Worm (Caenorhabditis elegans) whole organism, L4 larva: ENCODE data around the gene C05D9.9.

Source experiments
- D1046.2 ChIP-seq: fragments of 200-800 bp; sonication (Bioruptor generic); IDR thresholded peaks from 2 replicates; pipeline ENCODE4 v1.3.6; 2022; ENCODE audit warnings: missing genetic modification characterization, missing compliant biosample characterization
- F26F4.8 ChIP-seq: fragments of 200-800 bp; sonication (Bioruptor generic); conservative IDR thresholded peaks from 2 replicates; pipeline ENCODE4 v1.3.6; 2022; ENCODE audit warnings: missing genetic modification characterization, missing compliant biosample characterization
- F37D6.2 ChIP-seq: sonication (generic microtip); optimal IDR thresholded peaks from 2 replicates; lab custom pipeline; 2016; ENCODE audit warnings: mild to moderate bottlenecking, missing genetic modification characterization, missing compliant biosample characterization
- F44E2.7 ChIP-seq: fragments of 200-800 bp; sonication (Bioruptor generic); IDR thresholded peaks from 2 replicates; pipeline ENCODE4 v2.1.2; 2022; ENCODE audit warnings: missing genetic modification characterization, missing compliant biosample characterization
- Y105C5A.15 ChIP-seq: fragments of 200-800 bp; sonication (Bioruptor generic); IDR thresholded peaks from 2 replicates; pipeline ENCODE4 v1.3.6; 2022; ENCODE audit warnings: missing genetic modification characterization, missing compliant biosample characterization
- Y5F2A.4 ChIP-seq: fragments of 200-800 bp; sonication (Bioruptor generic); optimal IDR thresholded peaks from 2 replicates; lab custom pipeline; 2018; ENCODE audit warnings: mild to moderate bottlenecking, missing genetic modification characterization, missing compliant biosample characterization
- ama-1 ChIP-seq: fragments of 150-350 bp; optimal IDR thresholded peaks from 2 replicates; lab custom pipeline; 2014; ENCODE audit warnings: inconsistent platforms, mixed read lengths
- attf-4 ChIP-seq: sonication (generic microtip); optimal IDR thresholded peaks from 3 replicates; lab custom pipeline; 2017; ENCODE audit warnings: missing biosample characterization, missing genetic modification characterization
- ceh-20 ChIP-seq: fragments of 200-800 bp; sonication (Bioruptor generic); IDR thresholded peaks from 2 replicates; pipeline ENCODE4 v1.3.6; 2022; ENCODE audit warnings: missing genetic modification reagents, missing genetic modification characterization, missing compliant biosample characterization
- ces-1 ChIP-seq: fragments of 150-350 bp; sonication (generic microtip); optimal IDR thresholded peaks from 4 replicates; lab custom pipeline; 2014; ENCODE audit warnings: missing biosample characterization, missing genetic modification reagents, missing genetic modification characterization
- ctbp-1 ChIP-seq: fragments of 200-800 bp; sonication (Bioruptor generic); IDR thresholded peaks from 2 replicates; pipeline ENCODE4 v1.3.6; 2022; ENCODE audit warnings: missing genetic modification reagents, missing genetic modification characterization, missing compliant biosample characterization
- daf-12 ChIP-seq: fragments of 150-350 bp; optimal IDR thresholded peaks from 2 replicates; lab custom pipeline; 2014; ENCODE audit warnings: missing biosample characterization, missing genetic modification reagents, missing genetic modification characterization
- daf-16 ChIP-seq, 3 experiments: sonication (generic microtip); optimal IDR thresholded peaks; 2 replicates each; lab custom pipeline; 2016 to 2017; ENCODE audit warnings: missing genetic modification characterization in 3 of 3, missing genetic modification reagents in 3 of 3, mild to moderate bottlenecking in 2 of 3, missing compliant biosample characterization in 2 of 3, missing biosample characterization in 1 of 3, moderate library complexity in 1 of 3
- daf-19 ChIP-seq: fragments of 200-800 bp; sonication (Bioruptor generic); conservative IDR thresholded peaks from 2 replicates; pipeline ENCODE4 v1.3.6; 2022; ENCODE audit warnings: missing genetic modification characterization, missing compliant biosample characterization
- daf-8 ChIP-seq: fragments of 200-800 bp; sonication (Bioruptor generic); IDR thresholded peaks from 2 replicates; pipeline ENCODE4 v1.3.6; 2022; ENCODE audit warnings: missing genetic modification characterization, missing compliant biosample characterization
- dmd-8 ChIP-seq: fragments of 200-800 bp; sonication (Bioruptor generic); IDR thresholded peaks from 2 replicates; pipeline ENCODE4 v1.3.6; 2022; ENCODE audit warnings: missing genetic modification characterization, missing compliant biosample characterization
- dve-1 ChIP-seq: sonication (generic microtip); optimal IDR thresholded peaks from 2 replicates; lab custom pipeline; 2017; ENCODE audit warnings: antibody characterized with exemption, mild to moderate bottlenecking, missing genetic modification characterization, missing compliant biosample characterization; ENCODE audit not compliant: insufficient read depth
- egl-43 ChIP-seq: fragments of 200-800 bp; sonication (Bioruptor generic); IDR thresholded peaks from 2 replicates; pipeline ENCODE4 v1.3.6; 2022; ENCODE audit warnings: missing genetic modification reagents, missing genetic modification characterization, missing compliant biosample characterization
- fkh-10 ChIP-seq: fragments of 150-350 bp; optimal IDR thresholded peaks from 2 replicates; lab custom pipeline; 2014; ENCODE audit warnings: missing biosample characterization, missing genetic modification reagents, missing genetic modification characterization
- fos-1 ChIP-seq: fragments of 150-350 bp; optimal IDR thresholded peaks from 2 replicates; lab custom pipeline; 2014; ENCODE audit warnings: missing biosample characterization, missing genetic modification characterization
- hif-1 ChIP-seq, 2 experiments: sonication (generic microtip); optimal IDR thresholded peaks; 2 replicates each; lab custom pipeline; 2016 to 2017; ENCODE audit warnings: missing compliant biosample characterization in 2 of 2, missing genetic modification characterization in 2 of 2, missing genetic modification reagents in 2 of 2, missing genotype in 2 of 2, mild to moderate bottlenecking in 1 of 2
- hlh-11 ChIP-seq: fragments of 200-800 bp; sonication (Bioruptor generic); optimal IDR thresholded peaks from 2 replicates; lab custom pipeline; 2018; ENCODE audit warnings: mild to moderate bottlenecking, missing genetic modification characterization, missing compliant biosample characterization
- hlh-30 ChIP-seq: sonication (generic microtip); optimal IDR thresholded peaks from 2 replicates; lab custom pipeline; 2017; ENCODE audit warnings: antibody characterized with exemption, mild to moderate bottlenecking, missing genetic modification characterization, missing compliant biosample characterization; ENCODE audit not compliant: insufficient read depth
- jun-1 ChIP-seq: fragments of 150-350 bp; optimal IDR thresholded peaks from 2 replicates; lab custom pipeline; 2014; ENCODE audit warnings: missing biosample characterization, missing genetic modification reagents, missing genetic modification characterization
- lim-7 ChIP-seq: fragments of 200-800 bp; sonication (Bioruptor generic); IDR thresholded peaks from 2 replicates; pipeline ENCODE4 v1.3.6; 2022; ENCODE audit warnings: missing genetic modification characterization, missing compliant biosample characterization
- lin-1 ChIP-seq: fragments of 200-800 bp; sonication (Bioruptor generic); IDR thresholded peaks from 2 replicates; pipeline ENCODE4 v1.3.6; 2022; ENCODE audit warnings: missing genetic modification reagents, missing genetic modification characterization, missing compliant biosample characterization
- lin-15B ChIP-seq: fragments of 150-350 bp; sonication (generic microtip); optimal IDR thresholded peaks from 3 replicates; lab custom pipeline; 2014; ENCODE audit warnings: missing biosample characterization, missing genetic modification characterization
- lsy-2 ChIP-seq, 2 experiments: fragments of 150-350 bp in 1 of 2; sonication (generic microtip) in 1 of 2; optimal IDR thresholded peaks; 2 replicates each; lab custom pipeline; 2014 to 2017; ENCODE audit warnings: missing biosample characterization in 2 of 2, missing genetic modification characterization in 2 of 2
- madf-5 ChIP-seq, 2 experiments: fragments of 200-800 bp; sonication (Bioruptor generic); IDR thresholded peaks; 2 replicates each; pipeline ENCODE4 v1.3.6; 2022; ENCODE audit warnings: missing compliant biosample characterization in 2 of 2, missing genetic modification characterization in 2 of 2
- madf-9 ChIP-seq: fragments of 200-800 bp; sonication (Bioruptor generic); conservative IDR thresholded peaks from 2 replicates; pipeline ENCODE4 v1.3.6; 2022; ENCODE audit warnings: missing genetic modification reagents, missing genetic modification characterization, missing compliant biosample characterization
- mep-1 ChIP-seq: fragments of 150-350 bp; sonication (generic microtip); optimal IDR thresholded peaks from 3 replicates; lab custom pipeline; 2014; ENCODE audit warnings: missing biosample characterization, missing genetic modification characterization
- mes-2 ChIP-seq: sonication (generic microtip); optimal IDR thresholded peaks from 2 replicates; lab custom pipeline; 2016; ENCODE audit warnings: missing genotype, mild to moderate bottlenecking, missing genetic modification characterization, missing compliant biosample characterization; ENCODE audit not compliant: poor library complexity, severe bottlenecking
- mxl-2 ChIP-seq: fragments of 200-800 bp; sonication (Bioruptor generic); conservative IDR thresholded peaks from 2 replicates; pipeline ENCODE4 v1.3.6; 2022; ENCODE audit warnings: missing genetic modification reagents, missing genetic modification characterization, missing compliant biosample characterization
- mxl-3 ChIP-seq: fragments of 200-800 bp; sonication (Bioruptor generic); optimal IDR thresholded peaks from 2 replicates; lab custom pipeline; 2018; ENCODE audit warnings: mild to moderate bottlenecking, missing genetic modification characterization, missing compliant biosample characterization
- nhr-10 ChIP-seq: fragments of 150-350 bp; optimal IDR thresholded peaks from 2 replicates; lab custom pipeline; 2014; ENCODE audit warnings: missing biosample characterization, missing genetic modification characterization
- nhr-11 ChIP-seq: fragments of 150-350 bp; optimal IDR thresholded peaks from 2 replicates; lab custom pipeline; 2014; ENCODE audit warnings: missing biosample characterization, missing genetic modification characterization
- nhr-237 ChIP-seq: sonication (generic microtip); optimal IDR thresholded peaks from 2 replicates; lab custom pipeline; 2017; ENCODE audit warnings: missing biosample characterization, missing genetic modification characterization
- nhr-28 ChIP-seq: fragments of 150-350 bp; optimal IDR thresholded peaks from 2 replicates; lab custom pipeline; 2014; ENCODE audit warnings: missing biosample characterization, missing genetic modification characterization
- php-3 ChIP-seq: fragments of 200-800 bp; sonication (Bioruptor generic); IDR thresholded peaks from 2 replicates; pipeline ENCODE4 v1.3.6; 2022; ENCODE audit warnings: missing genetic modification reagents, missing genetic modification characterization, missing compliant biosample characterization
- pqm-1 ChIP-seq: sonication (generic microtip); optimal IDR thresholded peaks from 2 replicates; lab custom pipeline; 2017; ENCODE audit warnings: missing biosample characterization, missing genetic modification characterization
- set-16 ChIP-seq: fragments of 200-800 bp; sonication (Bioruptor generic); IDR thresholded peaks from 2 replicates; pipeline ENCODE4 v1.3.6; 2022; ENCODE audit warnings: missing genetic modification reagents, missing genetic modification characterization, missing compliant biosample characterization
- tra-1 ChIP-seq: fragments of 200-800 bp; sonication (Bioruptor generic); IDR thresholded peaks from 2 replicates; pipeline ENCODE4 v1.3.6; 2022; ENCODE audit warnings: missing genetic modification reagents, missing genetic modification characterization, missing compliant biosample characterization
- unc-130 ChIP-seq: sonication (generic microtip); optimal IDR thresholded peaks from 2 replicates; lab custom pipeline; 2016; ENCODE audit warnings: missing genetic modification reagents, missing genetic modification characterization, missing compliant biosample characterization
- unc-39 ChIP-seq: sonication (generic microtip); optimal IDR thresholded peaks from 2 replicates; lab custom pipeline; 2017; ENCODE audit warnings: missing biosample characterization, missing genetic modification characterization
- unc-62 ChIP-seq, 3 experiments: fragments of 150-350 bp in 1 of 3; sonication (generic microtip); optimal IDR thresholded peaks in 2 of 3; peaks in 1 of 3; 1 replicate in 1 of 3; 2 replicates in 2 of 3; lab custom pipeline; 2014 to 2017; ENCODE audit warnings: missing biosample characterization in 3 of 3, missing genetic modification characterization in 3 of 3, missing genetic modification reagents in 3 of 3, missing genotype in 1 of 3
- vab-7 ChIP-seq: fragments of 200-800 bp; sonication (Bioruptor generic); IDR thresholded peaks from 2 replicates; pipeline ENCODE4 v1.3.6; 2022; ENCODE audit warnings: missing genetic modification reagents, missing genetic modification characterization, missing compliant biosample characterization
- zag-1 ChIP-seq: fragments of 150-350 bp; optimal IDR thresholded peaks from 2 replicates; lab custom pipeline; 2014; ENCODE audit warnings: missing biosample characterization, missing genetic modification characterization
- zip-2 ChIP-seq: fragments of 150-350 bp; optimal IDR thresholded peaks from 2 replicates; lab custom pipeline; 2014; ENCODE audit warnings: missing biosample characterization, missing genetic modification characterization

C05D9.9 gene

ce11 chrX:1125426-1125825, 1.4 kb upstream of the C05D9.9 start, which contains the start of gene lmp-2:
Gene lmp-2, plus strand, starts transcription at chrX:1125615.
- peak; percentile 42 for TF ChIP-seq hlh-11 (tag; lab: Kevin White, UChicago)
- peak; percentile 83 for TF ChIP-seq pqm-1 (tag; lab: Kevin White, UChicago)
- TF ChIP-seq nhr-28 (tag; lab: Kevin White, UChicago), result peak; percentile 73
- TF ChIP-seq php-3 (GFP tag; lab: Robert Waterston, UW), result peak; percentile 88
- no peak for TF ChIP-seq daf-12
- TF ChIP-seq dve-1 (tag; lab: Kevin White, UChicago), result peak; percentile 62
- TF ChIP-seq daf-16 (GFP tag; optimal IDR thresholded peaks at IDR 0.05; lab: Kevin White, UChicago), result no peak
- peak; percentile 93 for TF ChIP-seq daf-16 (tag; optimal IDR thresholded peaks at IDR 0.05; lab: Kevin White, UChicago)
- no peak for TF ChIP-seq vab-7 (GFP tag; lab: Robert Waterston, UW)

- no peak for TF ChIP-seq zag-1
- TF ChIP-seq nhr-237 (tag; lab: Kevin White, UChicago), result no peak
- TF ChIP-seq unc-39 (tag; lab: Kevin White, UChicago), result no peak
- TF ChIP-seq egl-43 (GFP tag; lab: Robert Waterston, UW), result no peak
- no peak for TF ChIP-seq Y5F2A.4 (GFP tag; lab: Kevin White, UChicago)
- no peak for TF ChIP-seq madf-9 (GFP tag; lab: Robert Waterston, UW)
- TF ChIP-seq fkh-10 (GFP tag; lab: Kevin White, UChicago), result no peak
- TF ChIP-seq, all 104 proteins: peak for 0
Measured at ce11 chrX:1123471-1123870, 575 bp downstream of the C05D9.9 start.

ce11 chrX:1122198-1122597, 1.8 kb downstream of the C05D9.9 start:
- TF ChIP-seq unc-130 (GFP tag; lab: Kevin White, UChicago) (no peak), lim-7 (no peak), nhr-11 (tag; lab: Kevin White, UChicago) (peak; percentile 47), hlh-30 (tag; lab: Kevin White, UChicago) (peak; percentile 85), mxl-3 (GFP tag; lab: Kevin White, UChicago) (peak; percentile 6), fos-1 (tag; lab: Kevin White, UChicago) (no peak), mes-2 (tag; lab: Kevin White, UChicago) (no peak), ces-1 (GFP tag; lab: Kevin White, UChicago) (no peak), D1046.2 (GFP tag; lab: Robert Waterston, UW) (no peak), lin-1 (GFP tag; lab: Robert Waterston, UW) (no peak), ceh-20 (no peak), lsy-2 (tag; optimal IDR thresholded peaks at IDR 0.05; lab: Kevin White, UChicago) (peak in 1 of 2 experiments; percentile 3), ama-1 (lab: Kevin White, UChicago) (no peak), ctbp-1 (GFP tag; lab: Robert Waterston, UW) (no peak), Y105C5A.15 (GFP tag; lab: Robert Waterston, UW) (no peak), jun-1 (tag; lab: Kevin White, UChicago) (no peak), F26F4.8 (GFP tag; lab: Robert Waterston, UW) (no peak), F37D6.2 (tag; lab: Kevin White, UChicago) (no peak), mep-1 (tag; lab: Kevin White, UChicago) (peak; percentile 20), hif-1 (tag; optimal IDR thresholded peaks at IDR 0.05; lab: Kevin White, UChicago) (no peak), attf-4 (tag; lab: Kevin White, UChicago) (no peak), zip-2 (tag; lab: Kevin White, UChicago) (no peak), hlh-11 (tag; lab: Kevin White, UChicago) (peak; percentile 1), lin-15B (tag; lab: Kevin White, UChicago) (no peak), daf-12 (no peak), nhr-10 (no peak), mxl-2 (GFP tag; lab: Robert Waterston, UW) (no peak), daf-8 (GFP tag; lab: Robert Waterston, UW) (no peak), set-16 (no peak), unc-62 (GFP tag; optimal IDR thresholded peaks at IDR 0.05 in 1 of 2; lab: Kevin White, UChicago) (peak in 1 of 2 experiments; percentile 100), unc-62 (tag; optimal IDR thresholded peaks at IDR 0.05; lab: Kevin White, UChicago) (no peak), madf-5 (GFP tag; IDR thresholded peaks at IDR 0.05; lab: Robert Waterston, UW) (no peak), daf-19 (GFP tag; lab: Robert Waterston, UW) (no peak), tra-1 (GFP tag; lab: Robert Waterston, UW) (no peak), dmd-8 (GFP tag; lab: Robert Waterston, UW) (no peak), F44E2.7 (no peak)
